Worm (Caenorhabditis elegans): ENCODE results near the gene unc-51.

- TF ChIP-seq med-1 (GFP tag; optimal IDR thresholded peaks at IDR 0.05; ENCODE audit: insufficient read depth): no peak
- no peak for TF ChIP-seq flt-1 (GFP tag; IDR thresholded peaks at IDR 0.05)
These were observed 38.7 kb downstream of the unc-51 start, which contains the start of gene srh-171 for ce11 chrV:19965626-19966025.

Data from whole organism, midembryonic.